Fruit fly (Drosophila melanogaster) whole organism, embryonic: ENCODE data around the gene twe.

ENCODE experiments used
- CG10209 ChIP-seq: fragments of 200-800 bp; sonication (Bioruptor generic); optimal IDR thresholded peaks from 3 replicates; lab custom pipeline; 2017; ENCODE audit warnings: missing biosample characterization, mild to moderate bottlenecking, missing genetic modification characterization, missing genetic modification reagents
- CG12236 ChIP-seq: fragments of 200-800 bp; sonication (Bioruptor generic); optimal IDR thresholded peaks from 2 replicates; lab custom pipeline; 2016; ENCODE audit warnings: missing biosample characterization, missing genetic modification characterization
- CG14050 ChIP-seq: fragments of 200-800 bp; sonication (Bioruptor generic); IDR thresholded peaks from 3 replicates; pipeline ENCODE4 v1.3.6; 2022; ENCODE audit warnings: missing biosample characterization, missing genetic modification characterization
- CG14667 ChIP-seq: fragments of 200-800 bp; sonication (Bioruptor generic); IDR thresholded peaks from 2 replicates; pipeline ENCODE4 v1.3.6; 2022; ENCODE audit warnings: missing biosample characterization, missing genetic modification characterization
- CG15269 ChIP-seq: fragments of 200-800 bp; sonication (Bioruptor generic); optimal IDR thresholded peaks from 2 replicates; lab custom pipeline; 2018; ENCODE audit warnings: missing biosample characterization, mild to moderate bottlenecking, missing genetic modification characterization, moderate library complexity
- CG2712 ChIP-seq: fragments of 200-800 bp; optimal IDR thresholded peaks from 3 replicates; lab custom pipeline; 2019; ENCODE audit warnings: missing biosample characterization, mild to moderate bottlenecking, missing genetic modification characterization, moderate library complexity
- CG3163 ChIP-seq: fragments of 200-800 bp; sonication (Bioruptor generic); optimal IDR thresholded peaks from 3 replicates; lab custom pipeline; 2016; ENCODE audit warnings: missing biosample characterization, missing genetic modification characterization
- CG3281 ChIP-seq: fragments of 200-800 bp; sonication (Bioruptor generic); optimal IDR thresholded peaks from 3 replicates; lab custom pipeline; 2017; ENCODE audit warnings: missing biosample characterization, mild to moderate bottlenecking, missing genetic modification characterization
- CG3726 ChIP-seq: fragments of 200-800 bp; sonication (Bioruptor generic); IDR thresholded peaks from 3 replicates; pipeline ENCODE4, ENCODE4 v1.3.6; 2022; ENCODE audit warnings: missing biosample characterization, missing genetic modification characterization
- CG4328 ChIP-seq: fragments of 200-800 bp; sonication (Bioruptor generic); optimal IDR thresholded peaks from 3 replicates; lab custom pipeline; 2017; ENCODE audit warnings: missing biosample characterization, missing genetic modification reagents, missing genetic modification characterization
- CG6254 ChIP-seq: fragments of 200-800 bp; sonication (Bioruptor generic); optimal IDR thresholded peaks from 3 replicates; lab custom pipeline; 2017; ENCODE audit warnings: mild to moderate bottlenecking, missing biosample characterization, missing genetic modification reagents, missing genetic modification characterization
- CG6854 ChIP-seq: fragments of 200-800 bp; sonication (Bioruptor generic); optimal IDR thresholded peaks from 3 replicates; lab custom pipeline; 2017; ENCODE audit warnings: missing biosample characterization, mild to moderate bottlenecking, missing genetic modification characterization
- CG7271 ChIP-seq: fragments of 200-800 bp; sonication (Bioruptor generic); optimal IDR thresholded peaks from 2 replicates; lab custom pipeline; 2018; ENCODE audit warnings: missing biosample characterization, mild to moderate bottlenecking, missing genetic modification characterization, moderate library complexity
- CG7987 ChIP-seq: fragments of 200-800 bp; sonication (Bioruptor generic); optimal IDR thresholded peaks from 2 replicates; lab custom pipeline; 2018; ENCODE audit warnings: missing biosample characterization, mild to moderate bottlenecking, missing genetic modification characterization, moderate library complexity
- CG8359 ChIP-seq: fragments of 200-800 bp; sonication (Bioruptor generic); optimal IDR thresholded peaks from 2 replicates; lab custom pipeline; 2017; ENCODE audit warnings: missing biosample characterization, mild to moderate bottlenecking, missing genetic modification characterization, borderline replicate concordance
- CTCF ChIP-seq: fragments of 200-800 bp; sonication (Bioruptor generic); optimal IDR thresholded peaks from 2 replicates; lab custom pipeline; 2017; ENCODE audit warnings: missing biosample characterization, mild to moderate bottlenecking, missing genetic modification characterization, moderate library complexity
- CoRest ChIP-seq: fragments of 200-800 bp; sonication (Bioruptor generic); optimal IDR thresholded peaks from 3 replicates; lab custom pipeline; 2018; ENCODE audit warnings: missing biosample characterization, mild to moderate bottlenecking, missing genetic modification characterization, moderate library complexity
- CrebB ChIP-seq: fragments of 200-800 bp; sonication (Bioruptor generic); optimal IDR thresholded peaks from 3 replicates; lab custom pipeline; 2018; ENCODE audit warnings: missing biosample characterization, mild to moderate bottlenecking, missing genetic modification characterization
- E2f2 ChIP-seq: fragments of 200-800 bp; sonication (Bioruptor generic); IDR thresholded peaks from 2 replicates; pipeline ENCODE4 v1.3.6; 2022; ENCODE audit warnings: missing biosample characterization, missing genetic modification characterization
- Fer3 ChIP-seq: fragments of 200-800 bp; sonication (Bioruptor generic); optimal IDR thresholded peaks from 2 replicates; lab custom pipeline; 2018; ENCODE audit warnings: missing biosample characterization, mild to moderate bottlenecking, missing genetic modification characterization, moderate library complexity
- HLH4C ChIP-seq: fragments of 200-800 bp; sonication (Bioruptor generic); IDR thresholded peaks from 3 replicates; pipeline ENCODE4 v1.3.6; 2022; ENCODE audit warnings: missing biosample characterization, missing genetic modification characterization; ENCODE audit not compliant: partially characterized antibody
- Hmx ChIP-seq: fragments of 200-800 bp; sonication (Bioruptor generic); optimal IDR thresholded peaks from 2 replicates; lab custom pipeline; 2016; ENCODE audit warnings: missing biosample characterization, missing genetic modification characterization
- Hsf ChIP-seq: fragments of 200-800 bp; sonication (Bioruptor generic); optimal IDR thresholded peaks from 3 replicates; lab custom pipeline; 2016; ENCODE audit warnings: missing biosample characterization, missing genetic modification characterization
- Jarid2 ChIP-seq: fragments of 200-800 bp; sonication (Bioruptor generic); optimal IDR thresholded peaks from 3 replicates; lab custom pipeline; 2017; ENCODE audit warnings: mild to moderate bottlenecking, missing biosample characterization, missing genetic modification reagents, missing genetic modification characterization
- Mad ChIP-seq: fragments of 200-800 bp; sonication (Bioruptor generic); optimal IDR thresholded peaks from 2 replicates; lab custom pipeline; 2016; ENCODE audit warnings: missing biosample characterization, missing genetic modification characterization
- Med ChIP-seq: fragments of 200-800 bp; sonication (Bioruptor generic); peaks from one replicate; lab custom pipeline; 2016; ENCODE audit warnings: missing biosample characterization, missing genetic modification characterization, mild to moderate bottlenecking, inconsistent platforms, moderate library complexity
- NK7.1 ChIP-seq: fragments of 200-800 bp; sonication (Bioruptor generic); optimal IDR thresholded peaks from 3 replicates; lab custom pipeline; 2016; ENCODE audit warnings: missing biosample characterization, missing genetic modification characterization
- PHDP ChIP-seq: fragments of 200-800 bp; sonication (Bioruptor generic); optimal IDR thresholded peaks from 3 replicates; lab custom pipeline; 2018; ENCODE audit warnings: missing biosample characterization, mild to moderate bottlenecking, missing genetic modification characterization, moderate library complexity
- Pdp1 ChIP-seq, 2 experiments: fragments of 200-800 bp; sonication (Bioruptor generic); optimal IDR thresholded peaks; 3 replicates each; lab custom pipeline; 2016; ENCODE audit warnings: missing biosample characterization in 2 of 2, missing genetic modification characterization in 2 of 2, mild to moderate bottlenecking in 1 of 2, moderate library complexity in 1 of 2
- Ptx1 ChIP-seq: fragments of 200-800 bp; sonication (Bioruptor generic); IDR thresholded peaks from 2 replicates; pipeline ENCODE4 v1.3.6; 2022; ENCODE audit warnings: missing biosample characterization, missing genetic modification characterization
- TFAM ChIP-seq: fragments of 200-800 bp; sonication (Bioruptor generic); optimal IDR thresholded peaks from 2 replicates; lab custom pipeline; 2017; ENCODE audit warnings: missing biosample characterization, missing genetic modification characterization, inconsistent platforms
- Usf ChIP-seq: fragments of 200-800 bp; sonication (Bioruptor generic); optimal IDR thresholded peaks from 2 replicates; lab custom pipeline; 2017; ENCODE audit warnings: missing genotype, missing biosample characterization, missing genetic modification characterization
- Vsx1 ChIP-seq: fragments of 200-800 bp; sonication (Bioruptor generic); optimal IDR thresholded peaks from 2 replicates; lab custom pipeline; 2017; ENCODE audit warnings: missing biosample characterization, mild to moderate bottlenecking, missing genetic modification characterization, missing genetic modification reagents
- corto ChIP-seq: fragments of 200-800 bp; sonication (Bioruptor generic); optimal IDR thresholded peaks from 2 replicates; lab custom pipeline; 2016; ENCODE audit warnings: missing biosample characterization, mild to moderate bottlenecking, missing genetic modification characterization, moderate library complexity
- crp ChIP-seq, 2 experiments: fragments of 200-800 bp; sonication (Bioruptor generic); optimal IDR thresholded peaks; 2 replicates in 1 of 2; 3 replicates in 1 of 2; lab custom pipeline; 2017; ENCODE audit warnings: missing biosample characterization in 2 of 2, missing genetic modification characterization in 2 of 2, mild to moderate bottlenecking in 1 of 2, moderate library complexity in 1 of 2
- ftz-f1 ChIP-seq: fragments of 200-800 bp; sonication (Bioruptor generic); optimal IDR thresholded peaks from 2 replicates; lab custom pipeline; 2016; ENCODE audit warnings: missing biosample characterization, missing genetic modification characterization
- fu2 ChIP-seq: fragments of 200-800 bp; sonication (Bioruptor generic); optimal IDR thresholded peaks from 2 replicates; lab custom pipeline; 2016; ENCODE audit warnings: missing biosample characterization, missing genetic modification characterization
- gcm ChIP-seq: fragments of 200-800 bp; sonication (Bioruptor generic); optimal IDR thresholded peaks from 2 replicates; lab custom pipeline; 2019; ENCODE audit warnings: missing biosample characterization, mild to moderate bottlenecking, missing genetic modification characterization, moderate library complexity
- her ChIP-seq: fragments of 200-800 bp; sonication (Bioruptor generic); optimal IDR thresholded peaks from 2 replicates; lab custom pipeline; 2016; ENCODE audit warnings: missing biosample characterization, missing genetic modification characterization
- kay ChIP-seq: fragments of 200-800 bp; sonication (Bioruptor generic); optimal IDR thresholded peaks from 2 replicates; lab custom pipeline; 2016; ENCODE audit warnings: missing biosample characterization, missing genetic modification characterization
- nom ChIP-seq: fragments of 200-800 bp; sonication (Bioruptor generic); optimal IDR thresholded peaks from 2 replicates; lab custom pipeline; 2017; ENCODE audit warnings: missing biosample characterization, missing genetic modification characterization, mild to moderate bottlenecking, moderate library complexity, missing genetic modification reagents
- ro ChIP-seq: fragments of 200-800 bp; sonication (Bioruptor generic); IDR thresholded peaks from 2 replicates; pipeline ENCODE4 v1.3.6; 2022; ENCODE audit warnings: missing biosample characterization, missing genetic modification characterization
- run ChIP-seq: fragments of 200-800 bp; sonication (Bioruptor generic); optimal IDR thresholded peaks from 3 replicates; lab custom pipeline; 2018; ENCODE audit warnings: missing biosample characterization, mild to moderate bottlenecking, missing genetic modification characterization
- sd ChIP-seq: fragments of 200-800 bp; sonication (Bioruptor generic); optimal IDR thresholded peaks from 3 replicates; lab custom pipeline; 2018; ENCODE audit warnings: missing biosample characterization, mild to moderate bottlenecking, missing genetic modification characterization, moderate library complexity
- tll ChIP-seq, 2 experiments: fragments of 200-800 bp in 1 of 2; fragments of >200 bp in 1 of 2; sonication (Bioruptor generic) in 1 of 2; optimal IDR thresholded peaks; 2 replicates each; lab custom pipeline; 2017 to 2019; ENCODE audit warnings: missing biosample characterization in 2 of 2, missing genetic modification characterization in 2 of 2, mild to moderate bottlenecking in 1 of 2, moderate library complexity in 1 of 2
- trem ChIP-seq: fragments of 200-800 bp; optimal IDR thresholded peaks from 3 replicates; lab custom pipeline; 2019; ENCODE audit warnings: missing biosample characterization, mild to moderate bottlenecking, missing genetic modification characterization, moderate library complexity
- twi ChIP-seq: fragments of 200-800 bp; optimal IDR thresholded peaks from 2 replicates; lab custom pipeline; 2019; ENCODE audit warnings: missing biosample characterization, mild to moderate bottlenecking, missing genetic modification characterization, moderate library complexity
- unpg ChIP-seq: fragments of 200-800 bp; sonication (Bioruptor generic); optimal IDR thresholded peaks from 3 replicates; lab custom pipeline; 2018; ENCODE audit warnings: missing biosample characterization, mild to moderate bottlenecking, missing genetic modification characterization, moderate library complexity

Gene twe

DNA sequence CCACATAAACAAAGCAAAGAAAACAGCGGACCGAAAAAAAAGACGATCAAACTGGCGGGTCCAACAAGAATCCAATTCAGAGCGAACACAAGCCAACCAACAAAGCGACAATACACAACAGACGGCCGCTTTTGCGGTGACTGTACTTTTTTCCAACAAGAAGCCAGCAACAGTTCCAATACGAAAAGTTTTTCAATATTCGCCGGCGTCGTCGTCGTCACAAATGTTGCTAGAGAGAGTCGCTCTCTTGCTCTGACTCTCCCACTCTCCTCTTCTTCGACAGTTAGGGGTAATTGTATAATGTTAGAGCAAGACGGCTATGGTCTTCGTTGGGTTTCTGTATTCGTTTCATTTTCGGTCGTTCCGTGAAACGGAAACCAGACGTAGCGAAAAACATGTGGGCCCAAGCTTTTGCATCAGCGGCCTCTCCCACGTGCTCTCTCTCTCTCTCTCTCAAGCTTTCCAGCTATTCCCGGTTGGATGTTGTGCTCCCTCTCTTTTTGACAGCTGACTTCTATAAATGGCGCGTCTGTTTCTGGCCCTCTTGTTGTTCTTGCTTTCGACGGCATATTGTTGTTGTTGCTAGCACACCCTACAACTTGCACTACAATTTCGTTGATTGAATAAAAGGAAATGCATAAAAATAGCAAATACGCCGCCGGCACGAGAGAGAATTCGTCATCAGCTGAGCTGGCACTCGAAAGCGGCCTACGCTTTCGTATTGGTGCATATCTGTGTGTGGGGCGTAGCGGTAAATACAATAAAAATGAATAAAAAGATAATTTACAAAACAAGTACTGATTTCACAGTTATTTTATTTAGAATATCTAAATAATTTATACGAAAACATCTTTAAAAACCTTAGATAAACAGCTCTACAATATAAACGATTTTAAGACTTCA, 7.8 kb upstream of the twe start (continued):
- TF ChIP-seq twi (peak; percentile 60), E2f2 (no peak), CG4328 (GFP tag; lab: Kevin White, UChicago) (peak; percentile 93), CG7271 (peak; percentile 43), fu2 (GFP tag; lab: Kevin White, UChicago) (no peak), PHDP (tag; lab: Kevin White, UChicago) (peak; percentile 76), TFAM (GFP tag; lab: Kevin White, UChicago) (peak; percentile 38), Hsf (GFP tag; lab: Kevin White, UChicago) (no peak), CG14667 (GFP tag; lab: Robert Waterston, UW) (no peak), Usf (GFP tag; lab: Kevin White, UChicago) (no peak), ro (no peak), CG14050 (GFP tag; lab: Robert Waterston, UW) (no peak), CoRest (tag; lab: Kevin White, UChicago) (no peak), tll (GFP tag; optimal IDR thresholded peaks at IDR 0.05; lab: Kevin White, UChicago) (peak in 1 of 2 experiments; percentile 71), kay (GFP tag; lab: Kevin White, UChicago) (no peak), HLH4C (no peak), her (GFP tag; lab: Kevin White, UChicago) (peak; percentile 74), Vsx1 (GFP tag; lab: Kevin White, UChicago) (peak; percentile 85), CG15269 (tag; lab: Kevin White, UChicago) (peak; percentile 57), trem (tag; lab: Kevin White, UChicago) (peak; percentile 18), Med (peak; percentile 96), gcm (peak; percentile 92), run (tag; lab: Kevin White, UChicago) (peak; percentile 59), NK7.1 (GFP tag; lab: Kevin White, UChicago) (peak; percentile 39), sd (tag; lab: Kevin White, UChicago) (peak; percentile 59), CG10209 (GFP tag; lab: Kevin White, UChicago) (peak; percentile 41), CG3163 (peak; percentile 35), CG3281 (GFP tag; lab: Kevin White, UChicago) (peak; percentile 93), crp (GFP tag; optimal IDR thresholded peaks at IDR 0.05; lab: Kevin White, UChicago) (peak; percentile 11 to 89), Fer3 (tag; lab: Kevin White, UChicago) (peak; percentile 81), Mad (GFP tag; lab: Kevin White, UChicago) (peak; percentile 19), nom (GFP tag; lab: Kevin White, UChicago) (peak; percentile 88), Jarid2 (GFP tag; lab: Kevin White, UChicago) (peak; percentile 76), unpg (GFP tag; lab: Kevin White, UChicago) (peak; percentile 71), ftz-f1 (peak; percentile 45), Pdp1 (GFP tag; optimal IDR thresholded peaks at IDR 0.05; lab: Kevin White, UChicago) (peak in 1 of 2 experiments; percentile 99), CTCF (GFP tag; lab: Kevin White, UChicago) (peak; percentile 51), CG12236 (no peak), Hmx (no peak), CG8359 (peak; percentile 47), CG2712 (peak; percentile 53), CG6254 (GFP tag; lab: Kevin White, UChicago) (peak; percentile 82), CG3726 (no peak), CG6854 (GFP tag; lab: Kevin White, UChicago) (peak; percentile 96), CG7987 (GFP tag; lab: Kevin White, UChicago) (peak; percentile 95), corto (GFP tag; lab: Kevin White, UChicago) (peak; percentile 49), Ptx1 (GFP tag; lab: Robert Waterston, UW) (no peak), CrebB (tag; lab: Kevin White, UChicago) (peak; percentile 94)
